Worm (Caenorhabditis elegans) whole organism, late embryonic: ENCODE data around the gene F26G1.3.

Source experiments
- C38D4.7 ChIP-seq: fragments of 200-800 bp; sonication (Bioruptor generic); optimal IDR thresholded peaks from 2 replicates; lab custom pipeline; 2018; ENCODE audit warnings: mild to moderate bottlenecking, missing genetic modification characterization, moderate library complexity, missing compliant biosample characterization
- ahr-1 ChIP-seq: sonication (generic microtip); optimal IDR thresholded peaks from 2 replicates; lab custom pipeline; 2016; ENCODE audit warnings: missing genetic modification characterization, missing compliant biosample characterization
- ceh-18 ChIP-seq: sonication (generic microtip); optimal IDR thresholded peaks from 2 replicates; lab custom pipeline; 2016; ENCODE audit warnings: missing genetic modification characterization, missing compliant biosample characterization
- ceh-2 ChIP-seq: sonication (generic microtip); optimal IDR thresholded peaks from 2 replicates; lab custom pipeline; 2016; ENCODE audit warnings: missing genotype, missing genetic modification characterization, missing compliant biosample characterization
- ceh-22 ChIP-seq: sonication (generic microtip); optimal IDR thresholded peaks from 2 replicates; lab custom pipeline; 2017; ENCODE audit warnings: missing biosample characterization, missing genetic modification characterization
- ceh-30 ChIP-seq: fragments of 150-350 bp; optimal IDR thresholded peaks from 2 replicates; lab custom pipeline; 2014; ENCODE audit warnings: missing biosample characterization, missing genetic modification characterization
- ceh-31 ChIP-seq: sonication (generic microtip); optimal IDR thresholded peaks from 2 replicates; lab custom pipeline; 2016; ENCODE audit warnings: missing genetic modification characterization, missing compliant biosample characterization
- ceh-34 ChIP-seq: sonication (generic microtip); optimal IDR thresholded peaks from 2 replicates; lab custom pipeline; 2016; ENCODE audit warnings: mild to moderate bottlenecking, missing genetic modification characterization, missing compliant biosample characterization
- ceh-45 ChIP-seq: fragments of 200-800 bp; sonication (Bioruptor generic); IDR thresholded peaks from 2 replicates; pipeline ENCODE4 v1.3.6; 2022; ENCODE audit warnings: missing genetic modification reagents, missing genetic modification characterization, missing compliant biosample characterization
- ceh-48 ChIP-seq: sonication (generic microtip); optimal IDR thresholded peaks from 2 replicates; lab custom pipeline; 2016; ENCODE audit warnings: missing genetic modification characterization, inconsistent platforms, missing compliant biosample characterization
- ceh-6 ChIP-seq: fragments of 200-800 bp; sonication (Bioruptor generic); optimal IDR thresholded peaks from 2 replicates; lab custom pipeline; 2018; ENCODE audit warnings: mild to moderate bottlenecking, missing genetic modification characterization, missing compliant biosample characterization
- ceh-9 ChIP-seq: sonication (generic microtip); optimal IDR thresholded peaks from 2 replicates; lab custom pipeline; 2016; ENCODE audit warnings: mild to moderate bottlenecking, missing genetic modification characterization, inconsistent platforms, missing compliant biosample characterization
- dmd-4 ChIP-seq: sonication (generic microtip); optimal IDR thresholded peaks from 2 replicates; lab custom pipeline; 2016; ENCODE audit warnings: borderline replicate concordance, missing genetic modification characterization, missing compliant biosample characterization
- dve-1 ChIP-seq: sonication (generic microtip); optimal IDR thresholded peaks from 2 replicates; lab custom pipeline; 2017; ENCODE audit warnings: antibody characterized with exemption, mild to moderate bottlenecking, missing genetic modification characterization, missing compliant biosample characterization
- elt-2 ChIP-seq: sonication (generic microtip); optimal IDR thresholded peaks from 2 replicates; lab custom pipeline; 2016; ENCODE audit warnings: missing genetic modification reagents, missing genetic modification characterization, missing compliant biosample characterization
- elt-4 ChIP-seq: sonication (generic microtip); optimal IDR thresholded peaks from 2 replicates; lab custom pipeline; 2016; ENCODE audit warnings: missing genetic modification characterization, missing compliant biosample characterization
- ets-4 ChIP-seq: sonication (generic microtip); optimal IDR thresholded peaks from 2 replicates; lab custom pipeline; 2016; ENCODE audit warnings: missing genetic modification characterization, missing compliant biosample characterization
- fkh-10 ChIP-seq: fragments of 150-350 bp; optimal IDR thresholded peaks from 2 replicates; lab custom pipeline; 2014; ENCODE audit warnings: missing biosample characterization, missing genetic modification reagents, missing genetic modification characterization
- fkh-6 ChIP-seq: sonication (generic microtip); optimal IDR thresholded peaks from 2 replicates; lab custom pipeline; 2016; ENCODE audit warnings: missing genetic modification characterization, missing compliant biosample characterization
- gmeb-2 ChIP-seq: sonication (generic microtip); optimal IDR thresholded peaks from 2 replicates; lab custom pipeline; 2016; ENCODE audit warnings: missing genetic modification characterization, inconsistent platforms, missing compliant biosample characterization
- hlh-13 ChIP-seq: fragments of 200-800 bp; sonication (Bioruptor generic); optimal IDR thresholded peaks from 2 replicates; lab custom pipeline; 2018; ENCODE audit warnings: mild to moderate bottlenecking, missing genetic modification characterization, missing compliant biosample characterization
- hlh-30 ChIP-seq: sonication (generic microtip); optimal IDR thresholded peaks from 2 replicates; lab custom pipeline; 2017; ENCODE audit warnings: antibody characterized with exemption, missing genetic modification characterization, missing compliant biosample characterization; ENCODE audit not compliant: insufficient read depth
- hlh-6 ChIP-seq: sonication (generic microtip); optimal IDR thresholded peaks from 2 replicates; lab custom pipeline; 2016; ENCODE audit warnings: missing genotype, missing genetic modification characterization, missing compliant biosample characterization
- lin-11 ChIP-seq: fragments of 200-800 bp; sonication (Bioruptor generic); optimal IDR thresholded peaks from 2 replicates; lab custom pipeline; 2018; ENCODE audit warnings: mild to moderate bottlenecking, missing genetic modification characterization, missing compliant biosample characterization
- madf-2 ChIP-seq: sonication (generic microtip); optimal IDR thresholded peaks from 2 replicates; lab custom pipeline; 2017; ENCODE audit warnings: missing genetic modification characterization, missing compliant biosample characterization
- mec-3 ChIP-seq: sonication (generic microtip); optimal IDR thresholded peaks from 2 replicates; lab custom pipeline; 2016; ENCODE audit warnings: borderline replicate concordance, missing genetic modification characterization, missing compliant biosample characterization
- nfya-1 ChIP-seq: sonication (generic microtip); optimal IDR thresholded peaks from 2 replicates; lab custom pipeline; 2017; ENCODE audit warnings: missing genetic modification characterization, mild to moderate bottlenecking, missing compliant biosample characterization, antibody characterized with exemption, moderate library complexity
- nhr-232 ChIP-seq: sonication (generic microtip); optimal IDR thresholded peaks from 2 replicates; lab custom pipeline; 2016; ENCODE audit warnings: missing genetic modification characterization, missing compliant biosample characterization
- npax-4 ChIP-seq: sonication (generic microtip); optimal IDR thresholded peaks from 2 replicates; lab custom pipeline; 2016; ENCODE audit warnings: missing genetic modification characterization, missing compliant biosample characterization
- pag-3 ChIP-seq: sonication (generic microtip); optimal IDR thresholded peaks from 2 replicates; lab custom pipeline; 2016; ENCODE audit warnings: missing compliant biosample characterization, missing genetic modification characterization, borderline replicate concordance
- pat-9 ChIP-seq: fragments of 200-800 bp; sonication (Bioruptor generic); optimal IDR thresholded peaks from 2 replicates; lab custom pipeline; 2018; ENCODE audit warnings: mild to moderate bottlenecking, missing genetic modification characterization, moderate library complexity, missing compliant biosample characterization
- pax-1 ChIP-seq: fragments of 150-350 bp; optimal IDR thresholded peaks from 2 replicates; lab custom pipeline; 2014; ENCODE audit warnings: missing biosample characterization, missing genetic modification characterization
- pha-2 ChIP-seq: sonication (generic microtip); optimal IDR thresholded peaks from 2 replicates; lab custom pipeline; 2017; ENCODE audit warnings: mild to moderate bottlenecking, missing genetic modification characterization, missing compliant biosample characterization
- pha-4 ChIP-seq: fragments of 150-350 bp; optimal IDR thresholded peaks from 2 replicates; lab custom pipeline; 2018; ENCODE audit warnings: missing biosample characterization, missing genetic modification reagents, missing genetic modification characterization
- pqm-1 ChIP-seq: sonication (generic microtip); optimal IDR thresholded peaks from 2 replicates; lab custom pipeline; 2016; ENCODE audit warnings: missing genetic modification characterization, missing compliant biosample characterization
- pros-1 ChIP-seq: fragments of 150-350 bp; optimal IDR thresholded peaks from 2 replicates; lab custom pipeline; 2014; ENCODE audit warnings: missing biosample characterization, missing genetic modification reagents, missing genetic modification characterization
- sdc-2 ChIP-seq: sonication (generic microtip); optimal IDR thresholded peaks from 2 replicates; lab custom pipeline; 2016; ENCODE audit warnings: missing genotype, missing genetic modification characterization, missing compliant biosample characterization
- ttx-3 ChIP-seq: sonication (generic microtip); optimal IDR thresholded peaks from 2 replicates; lab custom pipeline; 2016; ENCODE audit warnings: missing genetic modification reagents, missing genetic modification characterization, missing compliant biosample characterization
- unc-3 ChIP-seq, 2 experiments: fragments of 200-800 bp in 1 of 2; sonication (Bioruptor generic) in 1 of 2; sonication (generic microtip) in 1 of 2; conservative IDR thresholded peaks in 1 of 2; optimal IDR thresholded peaks in 1 of 2; 2 replicates each; pipeline versions ENCODE4 v1.3.6 to Lab custom; 2016 to 2022; ENCODE audit warnings: missing compliant biosample characterization in 2 of 2, missing genetic modification characterization in 2 of 2, missing genetic modification reagents in 1 of 2
- unc-42 ChIP-seq: sonication (generic microtip); optimal IDR thresholded peaks from 2 replicates; lab custom pipeline; 2016; ENCODE audit warnings: missing genotype, missing genetic modification characterization, missing compliant biosample characterization
- unc-86 ChIP-seq: sonication (generic microtip); optimal IDR thresholded peaks from 2 replicates; lab custom pipeline; 2016; ENCODE audit warnings: missing genetic modification characterization, missing compliant biosample characterization
- ztf-16 ChIP-seq: sonication (generic microtip); optimal IDR thresholded peaks from 2 replicates; lab custom pipeline; 2017; ENCODE audit warnings: missing genetic modification characterization, missing compliant biosample characterization

Gene F26G1.3

ce11 chrII:4767612-4768011 lies 9.1 kb downstream of the F26G1.3 start:
- TF ChIP-seq npax-4 (tag; lab: Kevin White, UChicago) (no peak), ceh-30 (tag; lab: Kevin White, UChicago) (no peak), pqm-1 (tag; lab: Kevin White, UChicago) (no peak), pha-4 (tag; lab: Kevin White, UChicago) (no peak), elt-2 (tag; lab: Kevin White, UChicago) (no peak), dmd-4 (tag; lab: Kevin White, UChicago) (no peak), mec-3 (tag; lab: Kevin White, UChicago) (no peak), ceh-48 (tag; lab: Kevin White, UChicago) (no peak), nhr-232 (no peak), gmeb-2 (no peak), pax-1 (tag; lab: Kevin White, UChicago) (no peak), ceh-31 (tag; lab: Kevin White, UChicago) (no peak), ceh-45 (GFP tag; lab: Robert Waterston, UW) (no peak), ztf-16 (tag; lab: Kevin White, UChicago) (no peak), ceh-22 (no peak), pag-3 (tag; lab: Kevin White, UChicago) (no peak), dve-1 (tag; lab: Kevin White, UChicago) (no peak), fkh-10 (no peak), unc-3 (GFP tag; conservative IDR thresholded peaks at IDR 0.05; lab: Robert Waterston, UW) (no peak), unc-3 (tag; optimal IDR thresholded peaks at IDR 0.05; lab: Kevin White, UChicago) (no peak), ceh-18 (no peak)

- no peak for TF ChIP-seq fkh-6 (tag; lab: Kevin White, UChicago)
- no peak for TF ChIP-seq madf-2 (tag; lab: Kevin White, UChicago)
- no peak for TF ChIP-seq mec-3 (tag; lab: Kevin White, UChicago)
- TF ChIP-seq hlh-6: no peak
- no peak for TF ChIP-seq ceh-34
- no peak for TF ChIP-seq ceh-30 (tag; lab: Kevin White, UChicago)
- no peak for TF ChIP-seq ahr-1
- no peak for TF ChIP-seq pros-1 (tag; lab: Kevin White, UChicago)
- TF ChIP-seq elt-2 (tag; lab: Kevin White, UChicago): no peak
- TF ChIP-seq ceh-2 (tag; lab: Kevin White, UChicago): no peak
- no peak for TF ChIP-seq ttx-3 (tag; lab: Kevin White, UChicago)
- TF ChIP-seq hlh-30 (tag; lab: Kevin White, UChicago): no peak
- no peak for TF ChIP-seq ceh-9 (tag; lab: Kevin White, UChicago)
- no peak for TF ChIP-seq unc-42 (tag; lab: Kevin White, UChicago)
- TF ChIP-seq pha-2 (tag; lab: Kevin White, UChicago): no peak
- TF ChIP-seq, all 69 proteins: peak for 0
These were observed 10.5 kb downstream of the F26G1.3 start for ce11 chrII:4769096-4769495.

- TF ChIP-seq elt-2 (tag; lab: Kevin White, UChicago): peak; percentile 97
- TF ChIP-seq pros-1 (tag; lab: Kevin White, UChicago): no peak
- no peak for TF ChIP-seq sdc-2
These were observed 11.3 kb downstream of the F26G1.3 start for ce11 chrII:4769886-4770285.

ce11 chrII:4771282-4771681 lies 12.7 kb downstream of the F26G1.3 start, which contains the start of gene F26G1.5:
TSS of gene F26G1.5 (minus strand) at chrII:4771382.
- no peak for TF ChIP-seq ceh-6 (GFP tag; lab: Kevin White, UChicago)
- no peak for TF ChIP-seq unc-86 (tag; lab: Kevin White, UChicago)
- TF ChIP-seq C38D4.7 (GFP tag; lab: Kevin White, UChicago): no peak
- no peak for TF ChIP-seq ets-4 (tag; lab: Kevin White, UChicago)
- TF ChIP-seq ztf-16 (tag; lab: Kevin White, UChicago): no peak
- TF ChIP-seq lin-11: no peak
- TF ChIP-seq ceh-9 (tag; lab: Kevin White, UChicago): no peak
- TF ChIP-seq hlh-13 (GFP tag; lab: Kevin White, UChicago): no peak
- TF ChIP-seq pat-9: no peak
- TF ChIP-seq nfya-1 (tag; lab: Kevin White, UChicago): no peak
- no peak for TF ChIP-seq elt-4 (tag; lab: Kevin White, UChicago)
